Worm (Caenorhabditis elegans): ENCODE data around the gene mig-38.

The mig-38 gene

ce11 chrIV:11583906-11584378, 10.1 kb upstream of the mig-38 start, which contains the start of gene F12F6.1:
F12F6.1 (plus strand) TSS chrIV:11583956.
- no peak for TF ChIP-seq unc-62 (GFP tag; optimal IDR thresholded peaks at IDR 0.05)

ce11 chrIV:11584853-11585252, 9.2 kb upstream of the mig-38 start:
- no peak for TF ChIP-seq unc-62 (GFP tag; optimal IDR thresholded peaks at IDR 0.05)

- no peak for TF ChIP-seq unc-62 (GFP tag; optimal IDR thresholded peaks at IDR 0.05)
These were observed 7.6 kb upstream of the mig-38 start for ce11 chrIV:11586484-11586883.

ce11 chrIV:11592165-11592564, 1.9 kb upstream of the mig-38 start, which contains the start of gene spe-36:
spe-36 (minus strand) TSS chrIV:11592265.
- TF ChIP-seq unc-62 (GFP tag; optimal IDR thresholded peaks at IDR 0.05), result no peak

- TF ChIP-seq unc-62 (GFP tag; optimal IDR thresholded peaks at IDR 0.05), result no peak
These were observed 1.2 kb upstream of the mig-38 start for ce11 chrIV:11592820-11593219.

ce11 chrIV:11593415-11594190, 441 bp upstream of the mig-38 start, which contains the start of gene F40F11.3:
F40F11.3 (minus strand) TSS chrIV:11594003.
- no peak for TF ChIP-seq unc-62 (GFP tag; optimal IDR thresholded peaks at IDR 0.05)

ce11 chrIV:11597079-11597478, 3.0 kb downstream of the mig-38 start:
- TF ChIP-seq unc-62 (GFP tag; optimal IDR thresholded peaks at IDR 0.05), result no peak

- TF ChIP-seq unc-62 (GFP tag; optimal IDR thresholded peaks at IDR 0.05), result no peak
These were observed 5.7 kb downstream of the mig-38 start for ce11 chrIV:11599717-11600116.

ce11 chrIV:11601721-11602405, 7.8 kb downstream of the mig-38 start:
- no peak for TF ChIP-seq unc-62 (GFP tag; optimal IDR thresholded peaks at IDR 0.05)

- no peak for TF ChIP-seq unc-62 (GFP tag; optimal IDR thresholded peaks at IDR 0.05)
These were observed 8.5 kb downstream of the mig-38 start, which contains the start of gene rps-11 for ce11 chrIV:11602498-11603068. rps-11 (plus strand) TSS chrIV:11602641.

- no peak for TF ChIP-seq unc-62 (GFP tag; optimal IDR thresholded peaks at IDR 0.05)
These were observed 9.3 kb downstream of the mig-38 start for ce11 chrIV:11603265-11603840.

- no peak for TF ChIP-seq unc-62 (GFP tag; optimal IDR thresholded peaks at IDR 0.05)
These were observed 10.9 kb downstream of the mig-38 start, which contains the start of the genes ragc-1 and Y24F12A.1 for ce11 chrIV:11604909-11605308. ragc-1 (minus strand) TSS chrIV:11604933. Y24F12A.1 (plus strand) TSS chrIV:11605254.

ce11 chrIV:11620909-11621308, 26.9 kb downstream of the mig-38 start, which contains the start of gene dsl-5:
dsl-5 (minus strand) TSS chrIV:11621009.
- TF ChIP-seq unc-62 (GFP tag; optimal IDR thresholded peaks at IDR 0.05), result no peak

- no peak for TF ChIP-seq unc-62 (GFP tag; optimal IDR thresholded peaks at IDR 0.05)
These were observed 28.3 kb downstream of the mig-38 start for ce11 chrIV:11622336-11622735.

ce11 chrIV:11623060-11623459, 29.0 kb downstream of the mig-38 start, which contains the start of gene lys-4:
lys-4 (minus strand) TSS chrIV:11623174.
- TF ChIP-seq unc-62 (GFP tag; optimal IDR thresholded peaks at IDR 0.05), result no peak
